Fruit fly (Drosophila melanogaster): ENCODE data around the gene chas.

dm6 chrX:17718927-17719691, 20.6 kb upstream of the chas start:
- TF ChIP-seq CG8478 (optimal IDR thresholded peaks at IDR 0.05): no peak
- TF ChIP-seq Dll (optimal IDR thresholded peaks at IDR 0.05): no peak
- no peak for TF ChIP-seq usp (GFP tag; optimal IDR thresholded peaks at IDR 0.05)

Data from whole organism.